Worm (Caenorhabditis elegans): ENCODE results near the gene ram-5.

DNA sequence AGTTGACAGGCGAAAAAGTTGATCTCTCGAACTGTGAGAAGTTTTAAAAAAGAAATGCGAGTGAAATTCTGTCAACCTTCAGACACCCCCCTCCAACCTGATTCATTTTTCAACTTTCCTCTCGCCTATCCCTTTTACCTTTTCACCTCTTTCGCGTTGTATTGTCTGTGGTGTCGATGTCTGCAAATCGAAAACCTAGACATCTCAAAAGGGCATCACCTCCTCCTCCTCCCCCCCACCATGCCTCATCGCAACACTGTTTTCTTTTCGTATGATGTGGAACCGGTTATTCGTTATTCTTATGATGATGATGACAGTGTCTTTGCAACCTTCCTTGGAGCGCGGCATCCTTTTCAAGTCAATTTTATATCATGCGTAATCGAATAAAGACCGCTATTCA is 42.0 kb upstream of the ram-5 start:
- no peak for TF ChIP-seq Y22D7AL.16 (tag; optimal IDR thresholded peaks at IDR 0.05)
- TF ChIP-seq fkh-10 (GFP tag; optimal IDR thresholded peaks at IDR 0.05), result no peak
- TF ChIP-seq ama-1 (optimal IDR thresholded peaks at IDR 0.05), result no peak
- no peak for TF ChIP-seq F13H6.1 (tag; optimal IDR thresholded peaks at IDR 0.05)
- TF ChIP-seq hlh-6 (tag; optimal IDR thresholded peaks at IDR 0.05), result no peak
- no peak for TF ChIP-seq pqm-1 (tag; optimal IDR thresholded peaks at IDR 0.05)
- TF ChIP-seq nhr-11 (tag; optimal IDR thresholded peaks at IDR 0.05), result no peak
- TF ChIP-seq fkh-6 (tag; optimal IDR thresholded peaks at IDR 0.05), result no peak
- no peak for TF ChIP-seq syd-9 (tag; optimal IDR thresholded peaks at IDR 0.05)
- no peak for TF ChIP-seq ceh-34 (tag; optimal IDR thresholded peaks at IDR 0.05)
- no peak for TF ChIP-seq zip-5 (tag; optimal IDR thresholded peaks at IDR 0.05)
- no peak for TF ChIP-seq ceh-2 (tag; optimal IDR thresholded peaks at IDR 0.05)
